Worm (Caenorhabditis elegans) whole organism, early embryonic: ENCODE data around the gene madf-4.

Experiments
- ama-1 ChIP-seq: fragments of 150-350 bp; optimal IDR thresholded peaks from 2 replicates; lab custom pipeline; 2014
- flt-1 ChIP-seq: fragments of 200-800 bp; sonication (Bioruptor generic); IDR thresholded peaks from 2 replicates; pipeline ENCODE4 v1.3.6; 2022; ENCODE audit warnings: missing genetic modification characterization, missing compliant biosample characterization

DNA sequence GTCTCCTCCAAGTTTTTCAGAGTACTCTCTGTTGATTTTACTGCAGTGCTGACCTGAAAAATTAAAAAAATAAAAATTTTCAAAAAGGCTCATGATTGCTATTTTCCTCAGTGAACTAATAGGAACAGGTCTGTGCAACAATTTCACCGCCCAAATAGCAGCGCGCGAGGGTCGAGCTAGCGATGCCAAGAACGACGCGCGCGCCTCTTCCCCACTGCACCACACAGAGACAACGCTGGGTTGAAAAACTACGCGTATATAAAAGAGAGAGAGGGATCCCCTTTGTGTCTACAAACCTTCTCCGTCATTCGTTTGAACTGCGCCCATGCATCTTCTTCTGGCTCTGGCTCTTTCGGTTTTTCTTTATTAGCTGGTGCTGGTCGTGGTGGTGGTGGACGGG is 7.8 kb upstream of the madf-4 start:
- no peak for TF ChIP-seq ama-1 (lab: Kevin White, UChicago)
- peak; percentile 90 for TF ChIP-seq flt-1 (GFP tag; lab: Robert Waterston, UW)
